Worm (Caenorhabditis elegans) whole organism, L3 larva: ENCODE data around the gene C46G7.5.

Source experiments
- ZK546.5 ChIP-seq: sonication (generic microtip); optimal IDR thresholded peaks from 2 replicates; lab custom pipeline; 2017; ENCODE audit warnings: missing biosample characterization, missing genetic modification characterization
- egl-27 ChIP-seq: sonication (generic microtip); optimal IDR thresholded peaks from 4 replicates; lab custom pipeline; 2017; ENCODE audit warnings: missing biosample characterization, missing genetic modification reagents, missing genetic modification characterization
- elt-2 ChIP-seq: sonication (generic microtip); optimal IDR thresholded peaks from 2 replicates; lab custom pipeline; 2016; ENCODE audit warnings: missing genetic modification reagents, mild to moderate bottlenecking, missing genetic modification characterization, missing compliant biosample characterization
- elt-3 ChIP-seq, 3 experiments: fragments of 150-350 bp in 1 of 3; sonication (generic microtip) in 2 of 3; optimal IDR thresholded peaks; 2 replicates in 2 of 3; 4 replicates in 1 of 3; lab custom pipeline; 2014 to 2017; ENCODE audit warnings: missing biosample characterization in 3 of 3, missing genetic modification characterization in 3 of 3
- lin-39 ChIP-seq: fragments of 150-350 bp; optimal IDR thresholded peaks from 2 replicates; lab custom pipeline; 2018; ENCODE audit warnings: missing biosample characterization, missing genetic modification reagents, missing genetic modification characterization
- nhr-11 ChIP-seq: fragments of 150-350 bp; optimal IDR thresholded peaks from 2 replicates; lab custom pipeline; 2014; ENCODE audit warnings: missing biosample characterization, missing genetic modification characterization
- nhr-76 ChIP-seq: fragments of 150-350 bp; sonication (generic microtip); optimal IDR thresholded peaks from 5 replicates; lab custom pipeline; 2014; ENCODE audit warnings: missing biosample characterization, missing genetic modification characterization
- pha-4 ChIP-seq: fragments of 150-350 bp; optimal IDR thresholded peaks from 2 replicates; lab custom pipeline; 2014; ENCODE audit warnings: missing biosample characterization, missing genetic modification reagents, missing genetic modification characterization
- sea-2 ChIP-seq: fragments of 150-350 bp; sonication (generic microtip); optimal IDR thresholded peaks from 4 replicates; lab custom pipeline; 2014; ENCODE audit warnings: missing biosample characterization, missing genetic modification reagents, missing genetic modification characterization
- snpc-4 ChIP-seq: fragments of 150-350 bp; optimal IDR thresholded peaks from 2 replicates; lab custom pipeline; 2014; ENCODE audit warnings: missing biosample characterization, missing genetic modification characterization
- zag-1 ChIP-seq: fragments of 150-350 bp; optimal IDR thresholded peaks from 2 replicates; lab custom pipeline; 2014; ENCODE audit warnings: missing biosample characterization, missing genetic modification characterization

- TF ChIP-seq ZK546.5 (tag; lab: Kevin White, UChicago) (no peak), lin-39 (tag; lab: Kevin White, UChicago) (peak; percentile 57), elt-2 (tag; lab: Kevin White, UChicago) (peak; percentile 30), snpc-4 (tag; lab: Kevin White, UChicago) (no peak), pha-4 (peak; percentile 19), egl-27 (tag; lab: Kevin White, UChicago) (no peak), sea-2 (GFP tag; lab: Kevin White, UChicago) (no peak), nhr-11 (tag; lab: Kevin White, UChicago) (no peak), elt-3 (tag; optimal IDR thresholded peaks at IDR 0.05; lab: Kevin White, UChicago) (no peak), nhr-76 (tag; lab: Kevin White, UChicago) (no peak), zag-1 (tag; lab: Kevin White, UChicago) (no peak)
Measured at ce11 chrIV:6053436-6053835, 42.0 kb upstream of the C46G7.5 start.
